Fruit fly (Drosophila melanogaster) whole organism, embryonic: ENCODE measurements around the gene CG13131.
A peak's percentile ranks its signal among the peaks of the same experiment; 100 is the strongest.

ENCODE experiments used
- B-H1 ChIP-seq: fragments of 200-800 bp; sonication (Bioruptor generic); IDR thresholded peaks from 3 replicates; pipeline ENCODE4 v1.3.6; 2022; ENCODE audit warnings: missing biosample characterization, missing genetic modification characterization
- Blimp-1 ChIP-seq: fragments of 200-800 bp; sonication (Bioruptor generic); optimal IDR thresholded peaks from 3 replicates; lab custom pipeline; 2018; ENCODE audit warnings: missing biosample characterization, missing genetic modification characterization, mild to moderate bottlenecking, moderate library complexity, missing genetic modification reagents
- Bteb2 ChIP-seq: fragments of 200-800 bp; sonication (Bioruptor generic); optimal IDR thresholded peaks from 2 replicates; lab custom pipeline; 2016; ENCODE audit warnings: missing biosample characterization, missing genetic modification characterization
- C15 ChIP-seq: fragments of 200-800 bp; sonication (Bioruptor generic); IDR thresholded peaks from 3 replicates; pipeline ENCODE4 v1.3.6; 2022; ENCODE audit warnings: missing biosample characterization, missing genetic modification characterization
- CG12659 ChIP-seq: fragments of 200-800 bp; sonication (Bioruptor generic); optimal IDR thresholded peaks from 3 replicates; lab custom pipeline; 2017; ENCODE audit warnings: mild to moderate bottlenecking, missing biosample characterization, missing genetic modification reagents, missing genetic modification characterization
- CG12942 ChIP-seq: fragments of 200-800 bp; sonication (Bioruptor generic); optimal IDR thresholded peaks from 3 replicates; lab custom pipeline; 2016; ENCODE audit warnings: missing biosample characterization, missing genetic modification characterization
- CG17328 ChIP-seq: fragments of 200-800 bp; sonication (Bioruptor generic); IDR thresholded peaks from 2 replicates; pipeline ENCODE4 v1.3.6; 2022; ENCODE audit warnings: missing biosample characterization, missing genetic modification characterization
- CG2199 ChIP-seq: fragments of 200-800 bp; sonication (Bioruptor generic); IDR thresholded peaks from 3 replicates; pipeline ENCODE4 v1.3.6; 2022; ENCODE audit warnings: missing biosample characterization, missing genetic modification characterization
- CG32772 ChIP-seq: fragments of 200-800 bp; sonication (Bioruptor generic); IDR thresholded peaks from 2 replicates; pipeline ENCODE4 v1.3.6; 2022; ENCODE audit warnings: missing biosample characterization, missing genetic modification characterization
- CG3407 ChIP-seq: fragments of 200-800 bp; sonication (Bioruptor generic); optimal IDR thresholded peaks from 2 replicates; lab custom pipeline; 2018; ENCODE audit warnings: missing biosample characterization, mild to moderate bottlenecking, missing genetic modification characterization
- CG42726 ChIP-seq: fragments of 200-800 bp; sonication (Bioruptor generic); IDR thresholded peaks from 2 replicates; pipeline ENCODE4 v1.3.6; 2022; ENCODE audit warnings: missing biosample characterization, missing genetic modification characterization; ENCODE audit not compliant: partially characterized antibody
- CG4730 ChIP-seq: fragments of 200-800 bp; sonication (Bioruptor generic); IDR thresholded peaks from 2 replicates; pipeline ENCODE4 v1.3.6; 2022; ENCODE audit warnings: missing biosample characterization, missing genetic modification characterization
- CG5180 ChIP-seq: fragments of 200-800 bp; sonication (Bioruptor generic); optimal IDR thresholded peaks from 3 replicates; lab custom pipeline; 2017; ENCODE audit warnings: missing biosample characterization, missing genetic modification characterization, mild to moderate bottlenecking, moderate library complexity, missing genetic modification reagents
- CG5953 ChIP-seq: fragments of 200-800 bp; sonication (Bioruptor generic); IDR thresholded peaks from 2 replicates; pipeline ENCODE4 v1.3.6; 2022; ENCODE audit warnings: missing biosample characterization, missing genetic modification characterization
- CG7745 ChIP-seq: fragments of 200-800 bp; sonication (Bioruptor generic); optimal IDR thresholded peaks from 2 replicates; lab custom pipeline; 2018; ENCODE audit warnings: missing biosample characterization, mild to moderate bottlenecking, missing genetic modification characterization, moderate library complexity
- Dek ChIP-seq: fragments of 200-800 bp; sonication (Bioruptor generic); optimal IDR thresholded peaks from 3 replicates; lab custom pipeline; 2019; ENCODE audit warnings: missing biosample characterization, mild to moderate bottlenecking, missing genetic modification characterization, moderate library complexity
- Drgx ChIP-seq: fragments of 200-800 bp; sonication (Bioruptor generic); IDR thresholded peaks from 2 replicates; pipeline ENCODE4 v1.3.6; 2022; ENCODE audit warnings: missing biosample characterization, missing genetic modification characterization
- Ets65A ChIP-seq: fragments of 200-800 bp; sonication (Bioruptor generic); peaks from one replicate; lab custom pipeline; 2016; ENCODE audit warnings: missing biosample characterization, missing genetic modification characterization
- Ets97D ChIP-seq: fragments of 200-800 bp; sonication (Bioruptor generic); optimal IDR thresholded peaks from 3 replicates; lab custom pipeline; 2016; ENCODE audit warnings: missing biosample characterization, missing genetic modification characterization
- Hr51 ChIP-seq, 2 experiments: fragments of 200-800 bp; sonication (Bioruptor generic); optimal IDR thresholded peaks; 2 replicates in 1 of 2; 3 replicates in 1 of 2; lab custom pipeline; 2016 to 2018; ENCODE audit warnings: missing biosample characterization in 2 of 2, missing genetic modification characterization in 2 of 2, mild to moderate bottlenecking in 1 of 2, moderate library complexity in 1 of 2
- Lim3 ChIP-seq: fragments of 200-800 bp; sonication (Bioruptor generic); IDR thresholded peaks from 2 replicates; pipeline ENCODE4 v1.3.6; 2022; ENCODE audit warnings: missing biosample characterization, missing genetic modification characterization
- NC2α ChIP-seq: fragments of 200-800 bp; sonication (Bioruptor generic); optimal IDR thresholded peaks from 2 replicates; lab custom pipeline; 2016; ENCODE audit warnings: missing biosample characterization, missing genetic modification characterization
- NFAT ChIP-seq: fragments of 200-800 bp; sonication (Bioruptor generic); IDR thresholded peaks from 2 replicates; pipeline ENCODE4 v1.3.6; 2022; ENCODE audit warnings: missing biosample characterization, missing genetic modification characterization
- NfI ChIP-seq: fragments of 200-800 bp; sonication (Bioruptor generic); optimal IDR thresholded peaks from 3 replicates; lab custom pipeline; 2018; ENCODE audit warnings: missing biosample characterization, mild to moderate bottlenecking, missing genetic modification characterization, moderate library complexity
- Opbp ChIP-seq: fragments of 200-800 bp; sonication (Bioruptor generic); IDR thresholded peaks from 3 replicates; pipeline ENCODE4 v1.3.6; 2022; ENCODE audit warnings: missing biosample characterization, missing genetic modification characterization; ENCODE audit not compliant: partially characterized antibody
- Rx ChIP-seq: fragments of 200-800 bp; sonication (Bioruptor generic); IDR thresholded peaks from 2 replicates; pipeline ENCODE4 v1.3.6; 2022; ENCODE audit warnings: missing biosample characterization, missing genetic modification characterization
- Sox102F ChIP-seq: fragments of 200-800 bp; sonication (Bioruptor generic); optimal IDR thresholded peaks from 2 replicates; lab custom pipeline; 2018; ENCODE audit warnings: missing biosample characterization, mild to moderate bottlenecking, missing genetic modification characterization, moderate library complexity
- Tbp ChIP-seq: fragments of >200 bp; optimal IDR thresholded peaks from 2 replicates; lab custom pipeline; 2018; ENCODE audit warnings: missing biosample characterization, missing genetic modification characterization
- Xbp1 ChIP-seq: fragments of 200-800 bp; sonication (Bioruptor generic); optimal IDR thresholded peaks from 3 replicates; lab custom pipeline; 2016; ENCODE audit warnings: missing biosample characterization, mild to moderate bottlenecking, missing genetic modification characterization
- Xrp1 ChIP-seq: fragments of 200-800 bp; sonication (Bioruptor generic); IDR thresholded peaks from 2 replicates; pipeline ENCODE4 v1.3.6; 2022; ENCODE audit warnings: missing biosample characterization, missing genetic modification characterization
- chinmo ChIP-seq: fragments of 200-800 bp; sonication (Bioruptor generic); IDR thresholded peaks from 4 replicates; pipeline ENCODE4 v1.3.6; 2022; ENCODE audit warnings: missing biosample characterization, missing genetic modification characterization; ENCODE audit not compliant: partially characterized antibody
- ci ChIP-seq: fragments of 200-800 bp; sonication (Bioruptor generic); IDR thresholded peaks from 3 replicates; pipeline ENCODE4 v1.3.6; 2022; ENCODE audit warnings: missing biosample characterization, missing genetic modification characterization
- dimm ChIP-seq: fragments of 200-800 bp; sonication (Bioruptor generic); IDR thresholded peaks from 2 replicates; pipeline ENCODE4 v1.3.6; 2022; ENCODE audit warnings: missing biosample characterization, missing genetic modification characterization
- en ChIP-seq: fragments of 200-800 bp; sonication (Bioruptor generic); optimal IDR thresholded peaks from 2 replicates; lab custom pipeline; 2016; ENCODE audit warnings: missing biosample characterization, missing genetic modification characterization
- exex ChIP-seq: fragments of 200-800 bp; sonication (Bioruptor generic); optimal IDR thresholded peaks from 4 replicates; lab custom pipeline; 2018; ENCODE audit warnings: missing biosample characterization, mild to moderate bottlenecking, missing genetic modification characterization, moderate library complexity
- fru ChIP-seq: fragments of >200 bp; optimal IDR thresholded peaks from 2 replicates; lab custom pipeline; 2017
- jigr1 ChIP-seq: fragments of 200-800 bp; sonication (Bioruptor generic); IDR thresholded peaks from 3 replicates; pipeline ENCODE4 v1.3.6; 2022; ENCODE audit warnings: missing biosample characterization, missing genetic modification characterization
- jumu ChIP-seq: fragments of 200-800 bp; sonication (Bioruptor generic); optimal IDR thresholded peaks from 3 replicates; lab custom pipeline; 2016; ENCODE audit warnings: missing biosample characterization, missing genetic modification characterization
- nerfin-2 ChIP-seq: fragments of 200-800 bp; sonication (Bioruptor generic); IDR thresholded peaks from 2 replicates; pipeline ENCODE4 v1.3.6; 2022; ENCODE audit warnings: missing biosample characterization, missing genetic modification characterization; ENCODE audit not compliant: partially characterized antibody
- ranshi ChIP-seq: fragments of 200-800 bp; sonication (Bioruptor generic); IDR thresholded peaks from 2 replicates; pipeline ENCODE4 v1.3.6; 2022; ENCODE audit warnings: missing biosample characterization, missing genetic modification characterization
- run ChIP-seq: fragments of 200-800 bp; sonication (Bioruptor generic); optimal IDR thresholded peaks from 3 replicates; lab custom pipeline; 2018; ENCODE audit warnings: missing biosample characterization, mild to moderate bottlenecking, missing genetic modification characterization
- slou ChIP-seq: fragments of 200-800 bp; sonication (Bioruptor generic); optimal IDR thresholded peaks from 3 replicates; lab custom pipeline; 2016; ENCODE audit warnings: missing biosample characterization, missing genetic modification characterization
- sr ChIP-seq: fragments of 200-800 bp; sonication (Bioruptor generic); IDR thresholded peaks from 3 replicates; pipeline ENCODE4 v1.3.6; 2022; ENCODE audit warnings: missing biosample characterization, missing genetic modification characterization
- ssp ChIP-seq: fragments of 200-800 bp; sonication (Bioruptor generic); IDR thresholded peaks from 2 replicates; pipeline ENCODE4 v1.3.6; 2022; ENCODE audit warnings: missing biosample characterization, missing genetic modification characterization
- tll ChIP-seq, 2 experiments: fragments of 200-800 bp in 1 of 2; fragments of >200 bp in 1 of 2; sonication (Bioruptor generic) in 1 of 2; optimal IDR thresholded peaks; 2 replicates each; lab custom pipeline; 2017 to 2019; ENCODE audit warnings: missing biosample characterization in 2 of 2, missing genetic modification characterization in 2 of 2, mild to moderate bottlenecking in 1 of 2, moderate library complexity in 1 of 2
- vnd ChIP-seq: fragments of 200-800 bp; sonication (Bioruptor generic); IDR thresholded peaks from 3 replicates; pipeline ENCODE4 v1.3.6; 2022; ENCODE audit warnings: missing biosample characterization, missing genetic modification characterization; ENCODE audit not compliant: partially characterized antibody
- wek ChIP-seq: fragments of 200-800 bp; sonication (Bioruptor generic); optimal IDR thresholded peaks from 3 replicates; lab custom pipeline; 2018; ENCODE audit warnings: missing biosample characterization, mild to moderate bottlenecking, missing genetic modification characterization, moderate library complexity
- zen2 ChIP-seq: fragments of 200-800 bp; sonication (Bioruptor generic); IDR thresholded peaks from 3 replicates; pipeline ENCODE4 v1.3.6; 2022; ENCODE audit warnings: missing biosample characterization, missing genetic modification characterization; ENCODE audit not compliant: partially characterized antibody
- zfh1 ChIP-seq: fragments of 200-800 bp; sonication (Bioruptor generic); IDR thresholded peaks from 3 replicates; pipeline ENCODE4 v1.3.6; 2022; ENCODE audit warnings: missing biosample characterization, missing genetic modification characterization

CG13131 gene

dm6 chr2L:10049280-10049679 lies 32.0 kb upstream of the CG13131 start, which contains the start of gene CG33301:
TSS of gene CG33301 (plus strand) at chr2L:10049580.
- TF ChIP-seq exex (tag; lab: Kevin White, UChicago) (peak; percentile 33), wek (GFP tag; lab: Kevin White, UChicago) (no peak)

DNA sequence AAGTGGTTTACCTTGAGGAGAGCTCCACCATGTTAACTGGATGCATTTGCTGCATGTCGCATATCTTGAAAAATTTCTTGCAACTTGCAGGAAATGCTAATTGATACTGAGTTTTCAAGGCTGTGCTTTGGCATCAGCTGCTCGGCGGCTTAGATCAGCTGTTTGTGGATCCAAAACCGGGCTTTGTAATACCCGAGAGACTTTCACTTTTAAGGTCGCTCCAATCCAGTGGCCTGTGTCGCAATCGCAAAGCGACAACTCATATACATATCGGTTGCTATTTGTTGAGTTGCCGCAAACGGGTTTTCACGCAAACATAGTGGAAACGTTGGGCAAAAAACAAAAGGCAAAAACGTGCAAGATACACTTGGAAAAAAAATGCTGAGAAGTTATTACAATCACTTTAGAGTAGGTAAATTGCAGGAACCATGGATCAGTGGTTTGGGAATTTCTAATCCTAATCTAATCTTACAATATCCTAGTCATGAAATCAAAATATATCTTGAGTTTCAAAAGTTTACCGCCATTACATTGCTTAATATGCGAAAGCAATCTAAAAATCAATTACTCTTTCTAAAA lies 18.6 kb upstream of the CG13131 start:
- TF ChIP-seq CG4730 (GFP tag; lab: Robert Waterston, UW) (no peak), CG5953 (GFP tag; lab: Robert Waterston, UW) (no peak), NC2α (GFP tag; lab: Kevin White, UChicago) (no peak), en (GFP tag; lab: Kevin White, UChicago) (no peak), NfI (GFP tag; lab: Kevin White, UChicago) (no peak), Blimp-1 (GFP tag; lab: Kevin White, UChicago) (peak; percentile 51), vnd (GFP tag; lab: Robert Waterston, UW) (no peak), jumu (GFP tag; lab: Kevin White, UChicago) (no peak), sr (GFP tag; lab: Robert Waterston, UW) (no peak), Dek (no peak), slou (GFP tag; lab: Kevin White, UChicago) (no peak), dimm (no peak), Tbp (GFP tag; lab: Kevin White, UChicago) (no peak), Ets65A (GFP tag; lab: Kevin White, UChicago) (peak; percentile 14), B-H1 (no peak), ssp (no peak), fru (lab: Kevin White, UChicago) (no peak), zfh1 (GFP tag; lab: Robert Waterston, UW) (no peak), Sox102F (GFP tag; lab: Kevin White, UChicago) (peak; percentile 12), Ets97D (GFP tag; lab: Kevin White, UChicago) (no peak), CG2199 (GFP tag; lab: Robert Waterston, UW) (no peak), Rx (GFP tag; lab: Robert Waterston, UW) (no peak), CG3407 (GFP tag; lab: Kevin White, UChicago) (no peak), CG12659 (GFP tag; lab: Kevin White, UChicago) (no peak), CG12942 (GFP tag; lab: Kevin White, UChicago) (no peak), CG17328 (GFP tag; lab: Robert Waterston, UW) (no peak), nerfin-2 (no peak), CG5180 (GFP tag; lab: Kevin White, UChicago) (no peak), Bteb2 (GFP tag; lab: Kevin White, UChicago) (no peak), CG42726 (GFP tag; lab: Robert Waterston, UW) (no peak), Hr51 (GFP tag; optimal IDR thresholded peaks at IDR 0.05; lab: Kevin White, UChicago) (peak in 1 of 2 experiments; percentile 33), CG7745 (no peak), chinmo (GFP tag; lab: Robert Waterston, UW) (0 out of 4 replicates have a peak, but pooled peaks have one; percentile 60), Drgx (GFP tag; lab: Robert Waterston, UW) (peak; percentile 39)

dm6 chr2L:10033410-10033809 lies 16.1 kb upstream of the CG13131 start:
- TF ChIP-seq jigr1 (GFP tag; lab: Robert Waterston, UW), result no peak
- no peak for TF ChIP-seq Xrp1 (GFP tag; lab: Robert Waterston, UW)
- no peak for TF ChIP-seq tll (GFP tag; optimal IDR thresholded peaks at IDR 0.05; lab: Kevin White, UChicago)
- TF ChIP-seq chinmo (GFP tag; lab: Robert Waterston, UW), result 0 out of 4 replicates have a peak, but pooled peaks have one; percentile 31
- no peak for TF ChIP-seq Xbp1 (GFP tag; lab: Kevin White, UChicago)
- peak; percentile 52; the same call in 1 of the 3 replicates for TF ChIP-seq Opbp
- TF ChIP-seq C15, result no peak
- TF ChIP-seq ranshi (GFP tag; lab: Robert Waterston, UW), result no peak
- 0 out of 2 replicates have a peak, but pooled peaks have one; percentile 9 for TF ChIP-seq CG32772
- TF ChIP-seq ci (GFP tag; lab: Robert Waterston, UW), result no peak
- TF ChIP-seq run (tag; lab: Kevin White, UChicago), result no peak
- TF ChIP-seq NFAT (GFP tag; lab: Robert Waterston, UW), result no peak
- peak; percentile 40; the same call in 1 of the 3 replicates for TF ChIP-seq zen2
- no peak for TF ChIP-seq Lim3 (GFP tag; lab: Robert Waterston, UW)
